Worm (Caenorhabditis elegans): Measurements from ENCODE around the gene B0228.8.

DNA sequence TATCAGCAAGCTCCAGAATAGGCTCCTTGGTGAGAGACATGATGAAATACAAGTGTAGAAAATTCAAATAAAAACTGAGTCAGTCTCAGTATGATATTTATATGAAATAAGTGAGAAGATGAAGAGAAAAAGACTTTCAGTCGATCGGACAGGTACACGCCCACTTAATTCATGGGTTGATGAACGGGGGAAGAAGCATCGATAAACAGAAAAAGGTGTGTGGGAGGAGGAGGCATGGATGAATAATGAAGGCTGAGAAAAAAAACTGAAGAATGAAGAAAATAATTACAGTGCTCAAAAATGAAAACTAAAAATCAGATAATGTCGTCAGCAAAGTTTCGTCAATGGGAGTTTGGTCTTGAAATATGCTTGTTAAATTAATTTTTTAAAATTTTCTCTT lies 7.8 kb downstream of the B0228.8 start, which contains the start of gene trx-1:
- TF ChIP-seq tbx-11 (GFP tag; IDR thresholded peaks at IDR 0.05) (no peak), flt-1 (GFP tag; IDR thresholded peaks at IDR 0.05) (no peak), pes-1 (GFP tag; IDR thresholded peaks at IDR 0.05) (no peak), B0310.2 (tag; optimal IDR thresholded peaks at IDR 0.05) (no peak), hnd-1 (tag; optimal IDR thresholded peaks at IDR 0.05) (no peak)

Data from whole organism, early embryonic.